Worm (Caenorhabditis elegans) whole organism, late embryonic: Measurements from ENCODE around the gene srg-54.
A peak's percentile ranks its signal among the peaks of the same experiment; 100 is the strongest.

ENCODE experiments used
- C08G9.2 ChIP-seq: sonication (generic microtip); optimal IDR thresholded peaks from 2 replicates; lab custom pipeline; 2016; ENCODE audit warnings: mild to moderate bottlenecking, missing genetic modification characterization, moderate library complexity, missing compliant biosample characterization
- C38D4.7 ChIP-seq: fragments of 200-800 bp; sonication (Bioruptor generic); optimal IDR thresholded peaks from 2 replicates; lab custom pipeline; 2018; ENCODE audit warnings: mild to moderate bottlenecking, missing genetic modification characterization, moderate library complexity, missing compliant biosample characterization
- ceh-19 ChIP-seq: fragments of 200-800 bp; sonication (Bioruptor generic); optimal IDR thresholded peaks from 2 replicates; lab custom pipeline; 2018; ENCODE audit warnings: mild to moderate bottlenecking, missing genetic modification characterization, missing compliant biosample characterization
- ceh-2 ChIP-seq: sonication (generic microtip); optimal IDR thresholded peaks from 2 replicates; lab custom pipeline; 2016; ENCODE audit warnings: missing genotype, missing genetic modification characterization, missing compliant biosample characterization
- ceh-30 ChIP-seq: fragments of 150-350 bp; optimal IDR thresholded peaks from 2 replicates; lab custom pipeline; 2014; ENCODE audit warnings: missing biosample characterization, missing genetic modification characterization
- ceh-31 ChIP-seq: sonication (generic microtip); optimal IDR thresholded peaks from 2 replicates; lab custom pipeline; 2016; ENCODE audit warnings: missing genetic modification characterization, missing compliant biosample characterization
- ceh-45 ChIP-seq: fragments of 200-800 bp; sonication (Bioruptor generic); IDR thresholded peaks from 2 replicates; pipeline ENCODE4 v1.3.6; 2022; ENCODE audit warnings: missing genetic modification reagents, missing genetic modification characterization, missing compliant biosample characterization
- ceh-48 ChIP-seq: sonication (generic microtip); optimal IDR thresholded peaks from 2 replicates; lab custom pipeline; 2016; ENCODE audit warnings: missing genetic modification characterization, inconsistent platforms, missing compliant biosample characterization
- dve-1 ChIP-seq: sonication (generic microtip); optimal IDR thresholded peaks from 2 replicates; lab custom pipeline; 2017; ENCODE audit warnings: antibody characterized with exemption, mild to moderate bottlenecking, missing genetic modification characterization, missing compliant biosample characterization
- fax-1 ChIP-seq: sonication (generic microtip); optimal IDR thresholded peaks from 2 replicates; lab custom pipeline; 2016; ENCODE audit warnings: missing genotype, missing genetic modification characterization, missing compliant biosample characterization
- fkh-10 ChIP-seq: fragments of 150-350 bp; optimal IDR thresholded peaks from 2 replicates; lab custom pipeline; 2014; ENCODE audit warnings: missing biosample characterization, missing genetic modification reagents, missing genetic modification characterization
- gmeb-2 ChIP-seq: sonication (generic microtip); optimal IDR thresholded peaks from 2 replicates; lab custom pipeline; 2016; ENCODE audit warnings: missing genetic modification characterization, inconsistent platforms, missing compliant biosample characterization
- hlh-13 ChIP-seq: fragments of 200-800 bp; sonication (Bioruptor generic); optimal IDR thresholded peaks from 2 replicates; lab custom pipeline; 2018; ENCODE audit warnings: mild to moderate bottlenecking, missing genetic modification characterization, missing compliant biosample characterization
- hlh-8 ChIP-seq: sonication (generic microtip); optimal IDR thresholded peaks from 2 replicates; lab custom pipeline; 2016; ENCODE audit warnings: missing genotype, missing genetic modification characterization, missing compliant biosample characterization
- lim-6 ChIP-seq: sonication (generic microtip); optimal IDR thresholded peaks from 2 replicates; lab custom pipeline; 2016; ENCODE audit warnings: missing genetic modification characterization, missing compliant biosample characterization
- pag-3 ChIP-seq: sonication (generic microtip); optimal IDR thresholded peaks from 2 replicates; lab custom pipeline; 2016; ENCODE audit warnings: missing compliant biosample characterization, missing genetic modification characterization, borderline replicate concordance
- pax-1 ChIP-seq: fragments of 150-350 bp; optimal IDR thresholded peaks from 2 replicates; lab custom pipeline; 2014; ENCODE audit warnings: missing biosample characterization, missing genetic modification characterization
- pros-1 ChIP-seq: fragments of 150-350 bp; optimal IDR thresholded peaks from 2 replicates; lab custom pipeline; 2014; ENCODE audit warnings: missing biosample characterization, missing genetic modification reagents, missing genetic modification characterization
- rnt-1 ChIP-seq: sonication (generic microtip); optimal IDR thresholded peaks from 2 replicates; lab custom pipeline; 2016; ENCODE audit warnings: missing genetic modification characterization, missing compliant biosample characterization
- sox-4 ChIP-seq: sonication (generic microtip); optimal IDR thresholded peaks from 2 replicates; lab custom pipeline; 2017; ENCODE audit warnings: mild to moderate bottlenecking, missing genetic modification characterization, inconsistent platforms, missing compliant biosample characterization
- tbx-7 ChIP-seq: sonication (generic microtip); optimal IDR thresholded peaks from 2 replicates; lab custom pipeline; 2016; ENCODE audit warnings: missing genotype, missing genetic modification characterization, missing compliant biosample characterization
- ttx-3 ChIP-seq: sonication (generic microtip); optimal IDR thresholded peaks from 2 replicates; lab custom pipeline; 2016; ENCODE audit warnings: missing genetic modification reagents, missing genetic modification characterization, missing compliant biosample characterization
- unc-3 ChIP-seq, 2 experiments: fragments of 200-800 bp in 1 of 2; sonication (Bioruptor generic) in 1 of 2; sonication (generic microtip) in 1 of 2; conservative IDR thresholded peaks in 1 of 2; optimal IDR thresholded peaks in 1 of 2; 2 replicates each; pipeline versions ENCODE4 v1.3.6 to Lab custom; 2016 to 2022; ENCODE audit warnings: missing compliant biosample characterization in 2 of 2, missing genetic modification characterization in 2 of 2, missing genetic modification reagents in 1 of 2
- ztf-16 ChIP-seq: sonication (generic microtip); optimal IDR thresholded peaks from 2 replicates; lab custom pipeline; 2017; ENCODE audit warnings: missing genetic modification characterization, missing compliant biosample characterization

Gene srg-54

DNA sequence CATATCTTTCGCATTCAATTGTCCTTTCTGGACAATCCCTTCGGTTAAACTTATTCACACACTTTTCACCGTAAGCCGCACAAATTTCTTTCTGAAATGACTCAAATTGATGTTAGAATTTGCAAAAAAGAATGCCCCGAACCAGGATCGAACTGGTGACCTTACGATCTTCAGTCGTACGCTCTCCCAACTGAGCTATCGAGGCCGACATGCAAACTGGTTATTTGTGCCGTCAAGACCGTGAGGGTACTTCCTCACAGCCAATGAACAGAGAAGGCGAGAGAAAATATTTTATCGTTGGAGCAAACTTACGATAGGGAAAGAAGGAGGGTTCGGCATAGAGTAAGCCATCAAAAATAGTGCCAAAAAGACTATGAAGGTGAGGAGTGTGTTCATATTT is 47.7 kb downstream of the srg-54 start (continued):
- TF ChIP-seq ceh-2 (tag; lab: Kevin White, UChicago), result no peak
- no peak for TF ChIP-seq tbx-7
- TF ChIP-seq lim-6 (tag; lab: Kevin White, UChicago), result no peak
- TF ChIP-seq ceh-30 (tag; lab: Kevin White, UChicago), result peak; percentile 18
- TF ChIP-seq ceh-31, result no peak
- TF ChIP-seq pros-1, result no peak
- no peak for TF ChIP-seq ceh-19 (GFP tag; lab: Kevin White, UChicago)
- TF ChIP-seq ztf-16, result no peak
- no peak for TF ChIP-seq sox-4
- TF ChIP-seq pag-3, result no peak
- TF ChIP-seq ttx-3 (tag; lab: Kevin White, UChicago), result no peak
- 0 out of 2 replicates have a peak, but pooled peaks have one; percentile 22 for TF ChIP-seq ceh-45 (GFP tag; lab: Robert Waterston, UW)
- no peak for TF ChIP-seq dve-1
- TF ChIP-seq C08G9.2 (tag; lab: Kevin White, UChicago), result no peak
- TF ChIP-seq fkh-10 (GFP tag; lab: Kevin White, UChicago), result no peak
- no peak for TF ChIP-seq hlh-8 (tag; lab: Kevin White, UChicago)
- TF ChIP-seq ceh-48 (tag; lab: Kevin White, UChicago), result no peak
- TF ChIP-seq C38D4.7 (GFP tag; lab: Kevin White, UChicago), result peak; percentile 34

DNA sequence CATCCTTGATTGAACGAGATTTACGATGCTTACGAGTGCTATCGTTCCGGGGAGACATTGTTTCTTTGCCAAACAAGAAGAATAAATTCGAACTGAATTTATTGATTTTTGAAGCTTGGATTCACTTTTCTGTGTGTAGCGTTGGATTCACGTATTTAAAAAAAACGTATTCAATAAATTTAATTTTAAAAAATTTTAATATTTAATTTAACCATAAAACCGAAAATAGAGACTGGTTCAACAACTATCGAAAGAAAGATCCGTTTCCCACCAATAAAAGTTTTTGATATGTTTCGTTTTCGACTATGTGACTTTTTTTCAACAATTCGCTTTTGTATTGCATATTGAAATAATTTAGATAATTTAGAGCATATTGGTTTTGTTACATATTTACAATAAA is 48.6 kb downstream of the srg-54 start, which contains the start of gene ZC412.5:
Gene ZC412.5 (minus strand): TSS at position 101 of the 400 bp plus-strand sequence.
- TF ChIP-seq ceh-45 (GFP tag; lab: Robert Waterston, UW) (no peak), gmeb-2 (no peak), unc-3 (GFP tag; conservative IDR thresholded peaks at IDR 0.05; lab: Robert Waterston, UW) (no peak), unc-3 (tag; optimal IDR thresholded peaks at IDR 0.05; lab: Kevin White, UChicago) (no peak), hlh-13 (GFP tag; lab: Kevin White, UChicago) (no peak), fax-1 (tag; lab: Kevin White, UChicago) (no peak), ttx-3 (tag; lab: Kevin White, UChicago) (no peak), rnt-1 (no peak), pax-1 (tag; lab: Kevin White, UChicago) (no peak)
